Fruit fly (Drosophila melanogaster) whole organism, prepupa: ENCODE results near the gene Helz.

Experiments
- CG11762 ChIP-seq: fragments of 200-800 bp; sonication (Bioruptor generic); optimal IDR thresholded peaks from 3 replicates; lab custom pipeline; 2016; ENCODE audit warnings: missing biosample characterization, missing genetic modification characterization; ENCODE audit not compliant: insufficient read depth
- CG16779 ChIP-seq: fragments of 200-800 bp; sonication (Bioruptor generic); optimal IDR thresholded peaks from 3 replicates; lab custom pipeline; 2017; ENCODE audit warnings: missing biosample characterization, mild to moderate bottlenecking, missing genetic modification characterization
- CG3919 ChIP-seq: fragments of 200-800 bp; sonication (Bioruptor generic); optimal IDR thresholded peaks from 3 replicates; lab custom pipeline; 2016; ENCODE audit warnings: missing biosample characterization, missing genetic modification characterization
- CG6808 ChIP-seq: fragments of 200-800 bp; sonication (Bioruptor generic); optimal IDR thresholded peaks from 3 replicates; lab custom pipeline; 2017; ENCODE audit warnings: missing biosample characterization, missing genetic modification characterization, mild to moderate bottlenecking, moderate library complexity, missing genetic modification reagents
- CG6854 ChIP-seq: fragments of 200-800 bp; sonication (Bioruptor generic); optimal IDR thresholded peaks from 2 replicates; lab custom pipeline; 2017; ENCODE audit warnings: missing biosample characterization, mild to moderate bottlenecking, missing genetic modification characterization
- CG8632 ChIP-seq: fragments of 200-800 bp; sonication (Bioruptor generic); optimal IDR thresholded peaks from 3 replicates; lab custom pipeline; 2016; ENCODE audit warnings: missing biosample characterization, missing genetic modification characterization
- Ets96B ChIP-seq: fragments of 200-800 bp; optimal IDR thresholded peaks from 2 replicates; lab custom pipeline; 2019; ENCODE audit warnings: missing biosample characterization, mild to moderate bottlenecking, missing genetic modification characterization, moderate library complexity
- Hr38 ChIP-seq: sonication (Bioruptor generic); optimal IDR thresholded peaks from 2 replicates; lab custom pipeline; 2016; ENCODE audit warnings: missing biosample characterization, missing genetic modification characterization
- Hr39 ChIP-seq: fragments of 200-800 bp; sonication (Bioruptor generic); optimal IDR thresholded peaks from 2 replicates; lab custom pipeline; 2016; ENCODE audit warnings: missing biosample characterization, missing genetic modification characterization
- Lpt ChIP-seq: fragments of 200-800 bp; sonication (Bioruptor generic); optimal IDR thresholded peaks from 3 replicates; lab custom pipeline; 2016; ENCODE audit warnings: missing biosample characterization, missing genetic modification characterization
- Sox102F ChIP-seq: fragments of 200-800 bp; sonication (Bioruptor generic); optimal IDR thresholded peaks from 2 replicates; lab custom pipeline; 2016; ENCODE audit warnings: missing biosample characterization, mild to moderate bottlenecking, missing genetic modification characterization
- achi ChIP-seq: fragments of 200-800 bp; sonication (Bioruptor generic); optimal IDR thresholded peaks from 3 replicates; lab custom pipeline; 2016; ENCODE audit warnings: missing biosample characterization, missing genetic modification characterization
- fd59A ChIP-seq: fragments of 200-800 bp; sonication (Bioruptor generic); optimal IDR thresholded peaks from 2 replicates; lab custom pipeline; 2017; ENCODE audit warnings: missing biosample characterization, mild to moderate bottlenecking, missing genetic modification characterization, missing genetic modification reagents
- spab ChIP-seq: fragments of 200-800 bp; sonication (Bioruptor generic); optimal IDR thresholded peaks from 2 replicates; lab custom pipeline; 2017; ENCODE audit warnings: missing biosample characterization, mild to moderate bottlenecking, missing genetic modification characterization, missing genetic modification reagents

DNA sequence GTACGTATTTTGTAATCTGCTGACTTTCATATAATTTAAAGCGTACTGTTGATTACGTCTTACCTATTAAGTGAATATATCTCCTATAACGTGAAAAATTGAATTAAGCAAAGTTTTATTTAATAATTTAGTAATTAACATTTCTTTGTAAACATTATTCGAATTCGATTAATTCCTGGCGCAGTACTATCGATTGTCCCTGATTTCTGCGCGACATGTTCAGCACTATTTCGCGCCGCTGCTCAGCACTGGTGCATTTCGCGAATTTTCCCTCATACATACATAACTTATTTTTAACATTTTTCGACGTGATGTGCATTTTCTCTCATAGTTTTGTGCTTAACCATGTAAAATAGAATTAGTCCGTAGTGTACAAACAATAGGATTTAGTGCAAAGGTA is at the start of gene Helz:
- no peak for TF ChIP-seq achi (GFP tag; lab: Kevin White, UChicago)
- no peak for TF ChIP-seq fd59A
- TF ChIP-seq Hr38 (GFP tag; lab: Kevin White, UChicago): no peak
- TF ChIP-seq spab (GFP tag; lab: Kevin White, UChicago): no peak
- TF ChIP-seq Ets96B (tag; lab: Kevin White, UChicago): no peak
- TF ChIP-seq CG6854 (GFP tag; lab: Kevin White, UChicago): no peak
- TF ChIP-seq Lpt (GFP tag; lab: Kevin White, UChicago): no peak
- no peak for TF ChIP-seq CG8632
- no peak for TF ChIP-seq CG11762 (GFP tag; lab: Kevin White, UChicago)
- no peak for TF ChIP-seq CG3919 (GFP tag; lab: Kevin White, UChicago)
- TF ChIP-seq Hr39: no peak
- TF ChIP-seq CG6808 (GFP tag; lab: Kevin White, UChicago): no peak
- TF ChIP-seq Sox102F (GFP tag; lab: Kevin White, UChicago): no peak
- no peak for TF ChIP-seq CG16779
